Fruit fly (Drosophila melanogaster) whole organism: ENCODE measurements around the gene nompC.

Experiments
- CG8478 ChIP-seq: fragments of >200 bp; optimal IDR thresholded peaks from 2 replicates; lab custom pipeline; 2018; ENCODE audit warnings: inconsistent platforms
- Dll ChIP-seq: fragments of >200 bp; optimal IDR thresholded peaks from 2 replicates; lab custom pipeline; 2017
- pan ChIP-seq: fragments of >200 bp; optimal IDR thresholded peaks from 2 replicates; lab custom pipeline; 2017
- psq ChIP-seq: fragments of >200 bp; optimal IDR thresholded peaks from 2 replicates; lab custom pipeline; 2017
- usp ChIP-seq: fragments of >200 bp; optimal IDR thresholded peaks from 2 replicates; lab custom pipeline; 2017; ENCODE audit warnings: missing biosample characterization, missing genetic modification characterization, mixed read lengths

DNA sequence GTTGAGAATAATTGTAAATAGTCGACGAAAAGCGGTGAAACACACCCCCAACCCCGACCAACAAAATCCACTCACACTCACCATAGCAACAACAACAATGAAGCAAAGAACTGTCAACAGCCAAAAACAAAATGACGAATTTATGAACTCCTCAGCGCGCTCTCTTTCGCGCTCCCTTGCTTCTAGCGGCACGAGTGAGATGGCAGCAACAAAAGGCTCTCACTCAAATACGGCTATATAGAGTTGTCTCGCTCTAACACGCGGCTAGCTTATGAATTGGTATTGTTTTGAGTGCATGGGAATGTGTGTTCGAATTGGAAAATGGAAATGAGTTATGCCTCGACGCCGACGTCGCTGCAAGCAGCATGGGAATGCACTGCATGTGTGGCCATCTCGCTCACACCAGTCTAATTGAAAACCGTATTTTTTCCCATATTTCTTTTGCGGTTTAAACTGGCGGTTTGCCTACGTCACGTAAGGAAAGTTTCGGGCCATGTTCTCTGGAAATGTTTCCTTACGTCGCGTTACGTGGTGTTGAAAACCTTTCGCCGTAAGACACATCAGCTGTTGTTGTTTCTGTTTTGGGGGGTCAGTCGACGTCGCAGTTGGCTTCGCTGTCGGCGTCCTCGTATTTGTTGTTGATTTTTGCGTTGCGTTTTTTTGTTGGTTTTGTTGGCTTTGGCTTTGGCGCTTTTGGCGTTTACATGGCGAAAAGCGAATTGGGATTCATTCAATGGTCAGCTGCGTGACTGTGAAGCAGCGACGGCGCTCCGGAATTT lies 57.7 kb downstream of the nompC start, which contains the start of gene H15:
- TF ChIP-seq usp (GFP tag; lab: Kevin White, UChicago) (no peak), CG8478 (lab: Kevin White, UChicago) (peak; percentile 96), psq (lab: Kevin White, UChicago) (no peak), pan (no peak), Dll (peak; percentile 38)
